Worm (Caenorhabditis elegans) whole organism, midembryonic: ENCODE data around the gene Y54G2A.40.
"Not testable (repeated sequence)": the region's sequence is repeated elsewhere in the genome, so short reads cannot be mapped to it uniquely, and the experiment has no call there.

Experiments used
- T22C8.4 ChIP-seq: fragments of 200-800 bp; sonication (Bioruptor generic); IDR thresholded peaks from 2 replicates; pipeline ENCODE4 v1.3.6; 2022; ENCODE audit warnings: missing genetic modification characterization, missing compliant biosample characterization
- cog-1 ChIP-seq: sonication (generic microtip); optimal IDR thresholded peaks from 2 replicates; lab custom pipeline; 2016; ENCODE audit warnings: missing genetic modification characterization, missing compliant biosample characterization
- flt-1 ChIP-seq: fragments of 200-800 bp; sonication (Bioruptor generic); IDR thresholded peaks from 2 replicates; pipeline ENCODE4 v1.3.6; 2022; ENCODE audit warnings: missing genetic modification characterization, missing compliant biosample characterization
- ref-1 ChIP-seq: fragments of 200-800 bp; sonication (Bioruptor generic); conservative IDR thresholded peaks from 2 replicates; pipeline ENCODE4 v1.3.6; 2022; ENCODE audit warnings: missing genetic modification reagents, missing genetic modification characterization, missing compliant biosample characterization
- ztf-23 ChIP-seq: fragments of 200-800 bp; sonication (Bioruptor generic); IDR thresholded peaks from 2 replicates; pipeline ENCODE4 v1.3.6; 2022; ENCODE audit warnings: missing genetic modification reagents, missing genetic modification characterization, missing compliant biosample characterization
- ztf-29 ChIP-seq: fragments of 200-800 bp; sonication (Bioruptor generic); IDR thresholded peaks from 2 replicates; pipeline ENCODE4 v1.3.6; 2022; ENCODE audit warnings: missing genetic modification reagents, missing genetic modification characterization, missing compliant biosample characterization

ce11 chrIV:2895986-2896660 is 49.8 kb downstream of the Y54G2A.40 start:
- peak; percentile 14 for TF ChIP-seq cog-1 (tag; lab: Kevin White, UChicago)
- not testable (repeated sequence) for TF ChIP-seq ztf-29, ztf-23, T22C8.4, flt-1, ref-1 (GFP tag; lab: Robert Waterston, UW)
